Worm (Caenorhabditis elegans) whole organism, L1 larva: ENCODE measurements around the gene T06D8.9.

ENCODE experiments used
- ama-1 ChIP-seq: fragments of 150-350 bp; optimal IDR thresholded peaks from 2 replicates; lab custom pipeline; 2014
- lsy-2 ChIP-seq, 2 experiments: fragments of 150-350 bp; optimal IDR thresholded peaks; 2 replicates each; lab custom pipeline; 2014; ENCODE audit warnings: missing biosample characterization in 2 of 2, missing genetic modification characterization in 2 of 2
- ztf-11 ChIP-seq, 2 experiments: sonication (generic microtip); optimal IDR thresholded peaks; 2 replicates each; lab custom pipeline; 2016 to 2017; ENCODE audit warnings: missing genetic modification characterization in 2 of 2, missing biosample characterization in 1 of 2, missing compliant biosample characterization in 1 of 2

- TF ChIP-seq ama-1 (lab: Kevin White, UChicago), result no peak
- TF ChIP-seq ztf-11 (tag; optimal IDR thresholded peaks at IDR 0.05; lab: Kevin White, UChicago), result no peak
- TF ChIP-seq lsy-2 (tag; optimal IDR thresholded peaks at IDR 0.05; lab: Kevin White, UChicago), result peak; percentile 12 to 45
Measured at ce11 chrII:11279971-11280370, 40.6 kb downstream of the T06D8.9 start.
